Fruit fly (Drosophila melanogaster) whole organism, embryonic: ENCODE results near the gene Cyp4ac2.

Experiments used
- Bdp1 ChIP-seq: fragments of 200-800 bp; sonication (Bioruptor generic); optimal IDR thresholded peaks from 3 replicates; lab custom pipeline; 2016; ENCODE audit warnings: missing biosample characterization, missing genetic modification characterization
- Bgb ChIP-seq: fragments of 200-800 bp; sonication (Bioruptor generic); IDR thresholded peaks from 2 replicates; pipeline ENCODE4 v1.3.6; 2022; ENCODE audit warnings: missing biosample characterization, missing genetic modification characterization; ENCODE audit not compliant: partially characterized antibody
- Blimp-1 ChIP-seq: fragments of 200-800 bp; sonication (Bioruptor generic); optimal IDR thresholded peaks from 3 replicates; lab custom pipeline; 2018; ENCODE audit warnings: missing biosample characterization, missing genetic modification characterization, mild to moderate bottlenecking, moderate library complexity, missing genetic modification reagents
- CG11456 ChIP-seq: fragments of 200-800 bp; sonication (Bioruptor generic); IDR thresholded peaks from 3 replicates; pipeline ENCODE4 v1.3.6; 2022; ENCODE audit warnings: missing biosample characterization, missing genetic modification characterization
- CG11504 ChIP-seq: fragments of 200-800 bp; sonication (Bioruptor generic); optimal IDR thresholded peaks from 3 replicates; lab custom pipeline; 2019; ENCODE audit warnings: missing biosample characterization, mild to moderate bottlenecking, missing genetic modification characterization, moderate library complexity
- CG14860 ChIP-seq: fragments of 200-800 bp; sonication (Bioruptor generic); IDR thresholded peaks from 3 replicates; pipeline ENCODE4 v1.3.6; 2022; ENCODE audit warnings: missing biosample characterization, missing genetic modification characterization; ENCODE audit not compliant: partially characterized antibody
- CG32772 ChIP-seq: fragments of 200-800 bp; sonication (Bioruptor generic); IDR thresholded peaks from 2 replicates; pipeline ENCODE4 v1.3.6; 2022; ENCODE audit warnings: missing biosample characterization, missing genetic modification characterization
- Doc2 ChIP-seq: fragments of 200-800 bp; sonication (Bioruptor generic); IDR thresholded peaks from 2 replicates; pipeline ENCODE4 v1.3.6; 2022; ENCODE audit warnings: missing biosample characterization, missing genetic modification characterization
- Oli ChIP-seq: fragments of 200-800 bp; sonication (Bioruptor generic); optimal IDR thresholded peaks from 2 replicates; lab custom pipeline; 2018; ENCODE audit warnings: missing biosample characterization, mild to moderate bottlenecking, missing genetic modification characterization, moderate library complexity
- Pdp1 ChIP-seq, 2 experiments: fragments of 200-800 bp; sonication (Bioruptor generic); optimal IDR thresholded peaks; 3 replicates each; lab custom pipeline; 2016; ENCODE audit warnings: missing biosample characterization in 2 of 2, missing genetic modification characterization in 2 of 2, mild to moderate bottlenecking in 1 of 2, moderate library complexity in 1 of 2
- Ptx1 ChIP-seq: fragments of 200-800 bp; sonication (Bioruptor generic); IDR thresholded peaks from 2 replicates; pipeline ENCODE4 v1.3.6; 2022; ENCODE audit warnings: missing biosample characterization, missing genetic modification characterization
- Sox100B ChIP-seq: fragments of 200-800 bp; sonication (Bioruptor generic); optimal IDR thresholded peaks from 3 replicates; lab custom pipeline; 2018; ENCODE audit warnings: missing biosample characterization, mild to moderate bottlenecking, missing genetic modification characterization
- Sox102F ChIP-seq: fragments of 200-800 bp; sonication (Bioruptor generic); optimal IDR thresholded peaks from 2 replicates; lab custom pipeline; 2018; ENCODE audit warnings: missing biosample characterization, mild to moderate bottlenecking, missing genetic modification characterization, moderate library complexity
- bab2 ChIP-seq: fragments of 200-800 bp; sonication (Bioruptor generic); optimal IDR thresholded peaks from 2 replicates; lab custom pipeline; 2016; ENCODE audit warnings: missing biosample characterization, missing genetic modification characterization
- bsh ChIP-seq, 2 experiments: fragments of 200-800 bp; sonication (Bioruptor generic); optimal IDR thresholded peaks; 2 replicates each; lab custom pipeline; 2017 to 2018; ENCODE audit warnings: mild to moderate bottlenecking in 2 of 2, missing biosample characterization in 2 of 2, missing genetic modification characterization in 2 of 2, moderate library complexity in 1 of 2
- chm ChIP-seq: fragments of 200-800 bp; sonication (Bioruptor generic); IDR thresholded peaks from 2 replicates; pipeline ENCODE4 v1.3.6; 2022; ENCODE audit warnings: missing biosample characterization, missing genetic modification characterization
- ci ChIP-seq: fragments of 200-800 bp; sonication (Bioruptor generic); IDR thresholded peaks from 3 replicates; pipeline ENCODE4 v1.3.6; 2022; ENCODE audit warnings: missing biosample characterization, missing genetic modification characterization
- dan ChIP-seq: fragments of 200-800 bp; sonication (Bioruptor generic); IDR thresholded peaks from 2 replicates; pipeline ENCODE4 v1.3.6; 2022; ENCODE audit warnings: missing biosample characterization, missing genetic modification characterization
- dm ChIP-seq: fragments of 200-800 bp; sonication (Bioruptor generic); optimal IDR thresholded peaks from 3 replicates; lab custom pipeline; 2016; ENCODE audit warnings: missing biosample characterization, missing genetic modification characterization
- dmrt99B ChIP-seq: fragments of 200-800 bp; sonication (Bioruptor generic); optimal IDR thresholded peaks from 2 replicates; lab custom pipeline; 2018; ENCODE audit warnings: missing biosample characterization, mild to moderate bottlenecking, missing genetic modification characterization, moderate library complexity
- gem ChIP-seq: fragments of 200-800 bp; sonication (Bioruptor generic); optimal IDR thresholded peaks from 2 replicates; lab custom pipeline; 2019; ENCODE audit warnings: missing biosample characterization, mild to moderate bottlenecking, missing genetic modification characterization, moderate library complexity
- gsb-n ChIP-seq: fragments of 200-800 bp; sonication (Bioruptor generic); optimal IDR thresholded peaks from 3 replicates; lab custom pipeline; 2018; ENCODE audit warnings: missing biosample characterization, mild to moderate bottlenecking, missing genetic modification characterization
- ind ChIP-seq: fragments of 200-800 bp; sonication (Bioruptor generic); optimal IDR thresholded peaks from 3 replicates; lab custom pipeline; 2016; ENCODE audit warnings: missing biosample characterization, missing genetic modification characterization
- ken ChIP-seq: fragments of 200-800 bp; sonication (Bioruptor generic); IDR thresholded peaks from 3 replicates; pipeline ENCODE4 v1.3.6; 2022; ENCODE audit warnings: missing biosample characterization, missing genetic modification characterization
- rib ChIP-seq: fragments of 200-800 bp; sonication (Bioruptor generic); IDR thresholded peaks from 2 replicates; pipeline ENCODE4 v1.3.6; 2022; ENCODE audit warnings: missing biosample characterization, missing genetic modification characterization
- row ChIP-seq: fragments of 200-800 bp; sonication (Bioruptor generic); IDR thresholded peaks from 3 replicates; pipeline ENCODE4 v1.3.6; 2022; ENCODE audit warnings: missing biosample characterization, missing genetic modification characterization
- sens ChIP-seq: fragments of 200-800 bp; sonication (Bioruptor generic); peaks from one replicate; lab custom pipeline; 2016; ENCODE audit warnings: missing biosample characterization, missing genetic modification characterization
- slou ChIP-seq: fragments of 200-800 bp; sonication (Bioruptor generic); optimal IDR thresholded peaks from 3 replicates; lab custom pipeline; 2016; ENCODE audit warnings: missing biosample characterization, missing genetic modification characterization
- sna ChIP-seq: fragments of 200-800 bp; sonication (Bioruptor generic); IDR thresholded peaks from 2 replicates; pipeline ENCODE4 v1.3.6; 2022; ENCODE audit warnings: missing biosample characterization, missing genetic modification characterization; ENCODE audit not compliant: partially characterized antibody
- ttk ChIP-seq: fragments of 200-800 bp; sonication (Bioruptor generic); IDR thresholded peaks from 2 replicates; pipeline ENCODE4 v2.1.2; 2022; ENCODE audit warnings: missing biosample characterization, missing genetic modification characterization
- vnd ChIP-seq: fragments of 200-800 bp; sonication (Bioruptor generic); IDR thresholded peaks from 3 replicates; pipeline ENCODE4 v1.3.6; 2022; ENCODE audit warnings: missing biosample characterization, missing genetic modification characterization; ENCODE audit not compliant: partially characterized antibody
- zfh1 ChIP-seq: fragments of 200-800 bp; sonication (Bioruptor generic); IDR thresholded peaks from 3 replicates; pipeline ENCODE4 v1.3.6; 2022; ENCODE audit warnings: missing biosample characterization, missing genetic modification characterization

The Cyp4ac2 gene

dm6 chr2L:5300785-5301616 lies 34.8 kb downstream of the Cyp4ac2 start (continued):
- peak; percentile 4; the same call in 1 of the 3 replicates for TF ChIP-seq ci
- TF ChIP-seq CG14860 (GFP tag; lab: Robert Waterston, UW), result no peak
- peak; percentile 78 for TF ChIP-seq ttk
- peak; percentile 35; the same call in 1 of the 2 replicates for TF ChIP-seq sna (GFP tag; lab: Robert Waterston, UW)
- TF ChIP-seq Bdp1 (GFP tag; lab: Kevin White, UChicago), result no peak
- peak; percentile 35 for TF ChIP-seq dm
- no peak for TF ChIP-seq bab2 (GFP tag; lab: Kevin White, UChicago)
- 0 out of 3 replicates have a peak, but pooled peaks have one; percentile 20 for TF ChIP-seq CG11456
- no peak for TF ChIP-seq dan (GFP tag; lab: Robert Waterston, UW)
- no peak for TF ChIP-seq Sox100B (GFP tag; lab: Kevin White, UChicago)
- TF ChIP-seq Blimp-1 (GFP tag; lab: Kevin White, UChicago), result peak; percentile 69
- no peak for TF ChIP-seq slou (GFP tag; lab: Kevin White, UChicago)
- no peak for TF ChIP-seq Doc2
- TF ChIP-seq Bgb (GFP tag; lab: Robert Waterston, UW), result 0 out of 2 replicates have a peak, but pooled peaks have one; percentile 9
- 0 out of 2 replicates have a peak, but pooled peaks have one; percentile 10 for TF ChIP-seq CG32772
- peak; percentile 41 for TF ChIP-seq sens
- peak; percentile 53; the same call in 1 of the 2 replicates for TF ChIP-seq rib
- 0 out of 2 replicates have a peak, but pooled peaks have one; percentile 27 for TF ChIP-seq chm

- peak; percentile 5 for TF ChIP-seq CG11504 (tag; lab: Kevin White, UChicago)
- peak in 1 of 2 experiments; percentile 3 for TF ChIP-seq bsh (GFP tag; optimal IDR thresholded peaks at IDR 0.05; lab: Kevin White, UChicago)
- peak; percentile 22 for TF ChIP-seq Oli
- TF ChIP-seq row, result peak; percentile 27; the same call in 2 of the 3 replicates
- TF ChIP-seq ken, result 0 out of 3 replicates have a peak, but pooled peaks have one; percentile 14
- TF ChIP-seq gsb-n (tag; lab: Kevin White, UChicago), result no peak
- peak; percentile 72 for TF ChIP-seq sens
- peak in 1 of 2 experiments; percentile 64 for TF ChIP-seq Pdp1 (GFP tag; optimal IDR thresholded peaks at IDR 0.05; lab: Kevin White, UChicago)
- no peak for TF ChIP-seq ind (GFP tag; lab: Kevin White, UChicago)
- no peak for TF ChIP-seq vnd (GFP tag; lab: Robert Waterston, UW)
- TF ChIP-seq dmrt99B (tag; lab: Kevin White, UChicago), result peak; percentile 24
- peak; percentile 27 for TF ChIP-seq Sox102F (GFP tag; lab: Kevin White, UChicago)
- TF ChIP-seq gem (tag; lab: Kevin White, UChicago), result peak; percentile 28
- peak; percentile 17; the same call in 1 of the 2 replicates for TF ChIP-seq Ptx1 (GFP tag; lab: Robert Waterston, UW)
Observed at dm6 chr2L:5302284-5302683, 36.1 kb downstream of the Cyp4ac2 start.

DNA sequence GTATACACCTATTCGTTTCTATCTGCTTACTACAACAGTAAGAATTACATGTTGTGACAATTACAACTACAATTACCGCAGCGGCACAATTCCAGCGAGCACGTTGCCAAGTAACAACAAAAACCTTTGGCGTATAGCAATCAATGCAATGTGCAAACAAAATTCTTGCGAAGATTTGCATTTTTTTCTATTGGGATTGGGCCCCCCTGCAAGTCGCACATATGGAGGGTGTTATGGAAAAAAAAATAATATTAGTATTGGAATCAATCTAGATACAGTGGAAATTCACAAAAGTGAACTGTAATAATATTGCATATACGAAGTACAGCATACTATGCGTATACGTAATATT lies 36.5 kb downstream of the Cyp4ac2 start:
- TF ChIP-seq zfh1 (GFP tag; lab: Robert Waterston, UW) (0 out of 3 replicates have a peak, but pooled peaks have one; percentile 17), CG11456 (no peak)
- TF ChIP-seq, all 482 proteins: peak for 1
